Fruit fly (Drosophila melanogaster): ENCODE data around the gene CG43084.

DNA sequence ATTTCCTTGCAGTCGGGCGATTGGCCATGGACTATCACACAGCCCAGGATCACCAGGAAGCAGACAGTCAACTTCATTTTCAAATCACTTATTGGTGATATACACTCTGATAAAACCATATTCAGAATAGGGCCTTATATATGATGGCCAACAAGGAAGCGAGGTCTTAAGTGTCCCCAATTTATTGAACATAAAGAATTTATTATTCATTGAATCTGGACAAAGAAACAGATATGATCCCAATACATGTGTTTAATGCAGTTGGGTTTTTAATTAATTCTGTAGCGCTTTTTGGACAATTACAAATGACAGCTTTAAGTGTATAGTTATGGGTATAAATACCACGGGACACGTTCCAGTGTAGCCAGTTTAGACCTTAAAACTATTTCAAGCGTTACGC lies 8.7 kb downstream of the CG43084 start, which contains the start of the genes Eig71Eh and Eig71Ei:
- no peak for TF ChIP-seq jing (GFP tag; optimal IDR thresholded peaks at IDR 0.05)
- TF ChIP-seq HmgD (GFP tag; optimal IDR thresholded peaks at IDR 0.05), result no peak
- no peak for TF ChIP-seq Hey (tag; optimal IDR thresholded peaks at IDR 0.05)
- no peak for TF ChIP-seq CTCF (GFP tag; optimal IDR thresholded peaks at IDR 0.05)
- TF ChIP-seq CG3281 (GFP tag; optimal IDR thresholded peaks at IDR 0.05), result no peak
- TF ChIP-seq HLH4C (GFP tag; IDR thresholded peaks at IDR 0.05; ENCODE audit: partially characterized antibody), result no peak
- no peak for TF ChIP-seq Hmr (GFP tag; optimal IDR thresholded peaks at IDR 0.05)
- TF ChIP-seq CoRest (tag; optimal IDR thresholded peaks at IDR 0.05), result no peak
- no peak for TF ChIP-seq CG2202 (tag; optimal IDR thresholded peaks at IDR 0.05)

Measured in whole organism, embryonic.